Worm (Caenorhabditis elegans): ENCODE measurements around the gene bgnt-1.4.

bgnt-1.4 gene

DNA sequence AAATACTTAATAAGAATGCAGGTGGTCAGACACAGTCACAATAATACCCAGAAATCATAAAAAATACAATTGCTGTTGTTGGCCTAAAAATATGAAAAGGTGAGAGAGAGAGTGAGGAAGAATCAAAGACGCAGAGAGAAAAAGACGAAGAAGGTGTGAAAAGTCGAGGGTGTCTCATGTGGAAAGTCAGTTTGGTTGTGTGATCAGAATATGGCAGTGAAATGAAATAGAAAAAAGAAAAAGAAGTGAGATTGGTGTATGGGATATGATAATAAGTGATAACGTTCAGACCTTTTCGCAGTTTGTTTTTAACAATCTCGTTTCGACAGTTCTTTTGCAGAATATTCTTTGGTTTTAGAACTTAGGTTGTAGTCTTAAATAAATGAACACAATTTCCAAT is 46.1 kb downstream of the bgnt-1.4 start (continued):
- no peak for TF ChIP-seq nhr-11 (tag; optimal IDR thresholded peaks at IDR 0.05)
- TF ChIP-seq T20F7.1 (GFP tag; optimal IDR thresholded peaks at IDR 0.05): no peak
- TF ChIP-seq nhr-28 (tag; optimal IDR thresholded peaks at IDR 0.05): peak; percentile 67
- no peak for TF ChIP-seq lin-39 (tag; optimal IDR thresholded peaks at IDR 0.05)
- TF ChIP-seq dpl-1 (GFP tag; optimal IDR thresholded peaks at IDR 0.05): no peak

DNA sequence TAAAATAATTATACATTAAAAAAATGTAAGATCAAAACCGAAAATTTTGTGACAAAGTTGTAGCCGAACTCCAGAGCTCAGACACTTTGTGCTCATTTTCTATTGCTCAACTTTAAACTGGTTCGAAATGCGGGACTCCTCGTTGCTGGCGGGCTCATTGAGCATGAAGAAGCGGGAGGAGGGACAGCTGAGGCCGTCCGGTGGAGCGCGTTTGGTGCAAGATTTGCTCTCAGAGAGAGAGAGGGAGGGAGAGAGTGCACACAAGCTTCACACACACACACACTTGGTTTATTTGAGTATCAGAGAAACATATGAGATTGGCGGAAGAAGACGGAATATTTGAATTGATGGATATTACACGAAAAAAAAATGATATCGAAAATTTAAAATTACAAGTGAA is 49.9 kb downstream of the bgnt-1.4 start:
- TF ChIP-seq mep-1 (tag; optimal IDR thresholded peaks at IDR 0.05) (peak; percentile 43), lin-38 (GFP tag; IDR thresholded peaks at IDR 0.05) (peak; percentile 60), Y5F2A.4 (GFP tag; optimal IDR thresholded peaks at IDR 0.05) (no peak), mxl-2 (GFP tag; conservative IDR thresholded peaks at IDR 0.05) (no peak), pqm-1 (tag; optimal IDR thresholded peaks at IDR 0.05) (no peak), ceh-20 (GFP tag; IDR thresholded peaks at IDR 0.05) (no peak), rbr-2 (tag; optimal IDR thresholded peaks at IDR 0.05) (peak; percentile 54), mes-2 (tag; optimal IDR thresholded peaks at IDR 0.05; ENCODE audit: poor library complexity, severe bottlenecking) (peak; percentile 62), zfp-2 (tag; optimal IDR thresholded peaks at IDR 0.05) (no peak), Y48G9A.11 (GFP tag; IDR thresholded peaks at IDR 0.05) (no peak), hmg-1.1 (GFP tag; IDR thresholded peaks at IDR 0.05) (peak; percentile 37), nhr-42 (GFP tag; IDR thresholded peaks at IDR 0.05) (no peak), hlh-11 (tag; optimal IDR thresholded peaks at IDR 0.05) (peak; percentile 66), tag-97 (GFP tag; IDR thresholded peaks at IDR 0.05) (no peak), ces-1 (GFP tag; optimal IDR thresholded peaks at IDR 0.05) (no peak), hif-1 (tag; optimal IDR thresholded peaks at IDR 0.05) (peak in 1 of 2 experiments; percentile 4), F44E2.7 (GFP tag; IDR thresholded peaks at IDR 0.05) (no peak), F10B5.3 (tag; optimal IDR thresholded peaks at IDR 0.05) (no peak), dmd-9 (GFP tag; IDR thresholded peaks at IDR 0.05) (no peak), set-16 (GFP tag; IDR thresholded peaks at IDR 0.05) (peak; percentile 73), aha-1 (tag) (peak; percentile 99), ceh-82 (tag; optimal IDR thresholded peaks at IDR 0.05) (no peak), hlh-30 (tag; optimal IDR thresholded peaks at IDR 0.05; ENCODE audit: insufficient read depth) (peak; percentile 39), madf-9 (GFP tag; conservative IDR thresholded peaks at IDR 0.05) (no peak), nhr-11 (tag; optimal IDR thresholded peaks at IDR 0.05) (peak; percentile 7), fkh-10 (GFP tag; optimal IDR thresholded peaks at IDR 0.05) (no peak), duxl-1 (tag; optimal IDR thresholded peaks at IDR 0.05; ENCODE audit: poor library complexity) (no peak), dpl-1 (GFP tag; optimal IDR thresholded peaks at IDR 0.05) (peak; percentile 31), ceh-32 (tag; optimal IDR thresholded peaks at IDR 0.05; ENCODE audit: poor library complexity) (no peak), saeg-2 (GFP tag; IDR thresholded peaks at IDR 0.05) (no peak), lim-7 (GFP tag; IDR thresholded peaks at IDR 0.05) (no peak), lsy-2 (tag; optimal IDR thresholded peaks at IDR 0.05) (peak in 1 of 2 experiments; percentile 20), zag-1 (tag; optimal IDR thresholded peaks at IDR 0.05) (no peak), unc-62 (GFP tag; optimal IDR thresholded peaks at IDR 0.05 in 1 of 2) (peak in 1 of 2 experiments; percentile 94), unc-62 (tag; optimal IDR thresholded peaks at IDR 0.05) (no peak), ctbp-1 (GFP tag; IDR thresholded peaks at IDR 0.05) (0 out of 2 replicates have a peak, but pooled peaks have one; percentile 17), nhr-28 (tag; optimal IDR thresholded peaks at IDR 0.05) (no peak), nhr-48 (tag; optimal IDR thresholded peaks at IDR 0.05) (no peak), ztf-11 (tag; optimal IDR thresholded peaks at IDR 0.05) (no peak)

Measured in whole organism, L4 larva.